Fruit fly (Drosophila melanogaster): ENCODE measurements around the gene CG5274.

Gene CG5274

DNA sequence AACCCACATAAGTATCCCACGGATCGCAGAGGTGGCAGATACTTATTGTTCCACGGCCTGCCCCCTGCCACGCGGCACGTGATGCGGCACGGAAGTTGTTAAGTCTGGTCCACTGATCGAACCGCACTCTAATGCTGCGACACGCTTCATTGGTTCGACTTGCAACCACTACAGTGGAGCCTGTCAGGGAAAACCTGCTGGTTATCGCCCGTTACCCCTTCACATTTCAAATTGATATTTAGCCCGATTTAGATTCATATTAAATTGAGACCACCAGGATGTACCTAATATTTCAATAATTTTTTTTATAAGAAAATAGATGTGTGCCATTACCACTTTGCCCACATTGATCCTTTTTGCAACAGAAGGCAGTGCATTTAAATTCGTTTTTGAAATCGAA is 19.9 kb upstream of the CG5274 start (continued):
- TF ChIP-seq CG16863 (GFP tag; optimal IDR thresholded peaks at IDR 0.05) (no peak), HmgD (GFP tag; optimal IDR thresholded peaks at IDR 0.05) (no peak), lbe (GFP tag; optimal IDR thresholded peaks at IDR 0.05) (no peak), ato (GFP tag; IDR thresholded peaks at IDR 0.05; ENCODE audit: partially characterized antibody) (no peak), CG4820 (GFP tag; optimal IDR thresholded peaks at IDR 0.05) (no peak), CG2712 (tag; optimal IDR thresholded peaks at IDR 0.05) (peak; percentile 50), CG11696 (GFP tag; IDR thresholded peaks at IDR 0.05) (no peak), Nf-YA (GFP tag; IDR thresholded peaks at IDR 0.05) (no peak), CG3838 (GFP tag; optimal IDR thresholded peaks at IDR 0.05) (no peak), CG2116 (GFP tag; optimal IDR thresholded peaks at IDR 0.05) (no peak), zen (tag; optimal IDR thresholded peaks at IDR 0.05) (no peak), CG18262 (tag; optimal IDR thresholded peaks at IDR 0.05) (peak; percentile 42), CG11247 (GFP tag; IDR thresholded peaks at IDR 0.05) (no peak), amos (GFP tag; IDR thresholded peaks at IDR 0.05; ENCODE audit: partially characterized antibody) (no peak), gem (tag; optimal IDR thresholded peaks at IDR 0.05) (peak; percentile 55), Mes4 (GFP tag; optimal IDR thresholded peaks at IDR 0.05) (no peak), Atf3 (GFP tag; optimal IDR thresholded peaks at IDR 0.05) (no peak), ham (GFP tag; IDR thresholded peaks at IDR 0.05) (no peak), CG9437 (GFP tag; optimal IDR thresholded peaks at IDR 0.05) (no peak), gsb-n (tag; optimal IDR thresholded peaks at IDR 0.05) (peak; percentile 36), CG12219 (GFP tag; optimal IDR thresholded peaks at IDR 0.05) (no peak), CG7987 (GFP tag; optimal IDR thresholded peaks at IDR 0.05) (no peak), CG12299 (tag; optimal IDR thresholded peaks at IDR 0.05) (no peak), Mrtf (GFP tag; IDR thresholded peaks at IDR 0.05) (0 out of 3 replicates have a peak, but pooled peaks have one; percentile 36), CG4424 (GFP tag; optimal IDR thresholded peaks at IDR 0.05) (peak; percentile 25), CG17328 (GFP tag; IDR thresholded peaks at IDR 0.05) (no peak), br (optimal IDR thresholded peaks at IDR 0.05) (no peak), Sox102F (GFP tag; optimal IDR thresholded peaks at IDR 0.05) (peak; percentile 39), cato (GFP tag; optimal IDR thresholded peaks at IDR 0.05; ENCODE audit: borderline replicate concordance) (no peak), Lpt (GFP tag; optimal IDR thresholded peaks at IDR 0.05) (no peak), CG15479 (GFP tag; optimal IDR thresholded peaks at IDR 0.05) (no peak), sens (GFP tag) (peak; percentile 70), CG4282 (GFP tag; optimal IDR thresholded peaks at IDR 0.05) (no peak), Sry-δ (GFP tag; optimal IDR thresholded peaks at IDR 0.05) (no peak), Six4 (GFP tag; optimal IDR thresholded peaks at IDR 0.05) (no peak), zfh1 (GFP tag; IDR thresholded peaks at IDR 0.05) (peak; percentile 59; the same call in 2 of the 3 replicates), shn (GFP tag; optimal IDR thresholded peaks at IDR 0.05) (no peak), CG34224 (GFP tag; IDR thresholded peaks at IDR 0.05; ENCODE audit: partially characterized antibody) (no peak), Hr78 (GFP tag; optimal IDR thresholded peaks at IDR 0.05) (no peak), CG7372 (GFP tag; IDR thresholded peaks at IDR 0.05) (no peak), CG6765 (GFP tag; optimal IDR thresholded peaks at IDR 0.05) (no peak), CG3163 (GFP tag; optimal IDR thresholded peaks at IDR 0.05) (no peak), Blimp-1 (GFP tag; optimal IDR thresholded peaks at IDR 0.05) (peak; percentile 44), sr (GFP tag; IDR thresholded peaks at IDR 0.05) (0 out of 3 replicates have a peak, but pooled peaks have one; percentile 18), CG15696 (tag; optimal IDR thresholded peaks at IDR 0.05) (peak; percentile 32), h (optimal IDR thresholded peaks at IDR 0.05) (no peak), Sox100B (GFP tag; optimal IDR thresholded peaks at IDR 0.05) (no peak), Deaf1 (tag; optimal IDR thresholded peaks at IDR 0.05) (no peak), aop (GFP tag; IDR thresholded peaks at IDR 0.05) (no peak), fd102C (GFP tag; optimal IDR thresholded peaks at IDR 0.05) (no peak), tio (GFP tag; optimal IDR thresholded peaks at IDR 0.05) (no peak), E2f1 (GFP tag; IDR thresholded peaks at IDR 0.05) (no peak), Oaz (GFP tag; IDR thresholded peaks at IDR 0.05) (no peak)

Measured in whole organism, embryonic.